Worm (Caenorhabditis elegans) whole organism, early embryonic: Measurements from ENCODE around the gene Y11D7A.8.

Source experiments
- B0310.2 ChIP-seq: sonication (generic microtip); optimal IDR thresholded peaks from 2 replicates; lab custom pipeline; 2016; ENCODE audit warnings: mild to moderate bottlenecking, missing genetic modification characterization, missing compliant biosample characterization
- F13C5.2 ChIP-seq: sonication (generic microtip); optimal IDR thresholded peaks from 2 replicates; lab custom pipeline; 2017; ENCODE audit warnings: mild to moderate bottlenecking, missing genetic modification characterization, inconsistent platforms, missing compliant biosample characterization
- aly-1 ChIP-seq: sonication (generic microtip); optimal IDR thresholded peaks from 2 replicates; lab custom pipeline; 2016; ENCODE audit warnings: missing genetic modification characterization, missing compliant biosample characterization
- ama-1 ChIP-seq: fragments of 150-350 bp; optimal IDR thresholded peaks from 2 replicates; lab custom pipeline; 2014
- ceh-13 ChIP-seq: fragments of 200-800 bp; sonication (Bioruptor generic); optimal IDR thresholded peaks from 2 replicates; lab custom pipeline; 2018; ENCODE audit warnings: mild to moderate bottlenecking, missing genetic modification characterization, missing compliant biosample characterization
- ceh-36 ChIP-seq: sonication (generic microtip); optimal IDR thresholded peaks from 2 replicates; lab custom pipeline; 2016; ENCODE audit warnings: missing genetic modification characterization, inconsistent platforms, missing compliant biosample characterization
- ets-7 ChIP-seq: sonication (generic microtip); optimal IDR thresholded peaks from 2 replicates; lab custom pipeline; 2016; ENCODE audit warnings: missing genotype, missing genetic modification characterization, missing compliant biosample characterization
- flt-1 ChIP-seq: fragments of 200-800 bp; sonication (Bioruptor generic); IDR thresholded peaks from 2 replicates; pipeline ENCODE4 v1.3.6; 2022; ENCODE audit warnings: missing genetic modification characterization, missing compliant biosample characterization
- hmbx-1 ChIP-seq: sonication (generic microtip); optimal IDR thresholded peaks from 2 replicates; lab custom pipeline; 2016; ENCODE audit warnings: mild to moderate bottlenecking, missing genetic modification characterization, missing compliant biosample characterization
- hmg-4 ChIP-seq: fragments of 200-800 bp; sonication (Bioruptor generic); optimal IDR thresholded peaks from 2 replicates; lab custom pipeline; 2018; ENCODE audit warnings: mild to moderate bottlenecking, missing genetic modification characterization, missing compliant biosample characterization
- hnd-1 ChIP-seq: sonication (generic microtip); optimal IDR thresholded peaks from 2 replicates; lab custom pipeline; 2016; ENCODE audit warnings: missing genetic modification characterization, missing compliant biosample characterization
- pes-1 ChIP-seq: fragments of 200-800 bp; sonication (Bioruptor generic); IDR thresholded peaks from 2 replicates; pipeline ENCODE4 v1.3.6; 2022; ENCODE audit warnings: missing genetic modification reagents, missing genetic modification characterization, missing compliant biosample characterization
- scrt-1 ChIP-seq: fragments of 200-800 bp; sonication (Bioruptor generic); IDR thresholded peaks from 2 replicates; pipeline ENCODE4 v1.3.6; 2022; ENCODE audit warnings: missing genetic modification characterization, missing compliant biosample characterization
- sea-1 ChIP-seq: fragments of 200-800 bp; sonication (Bioruptor generic); conservative IDR thresholded peaks from 2 replicates; pipeline ENCODE4 v1.3.6; 2022; ENCODE audit warnings: missing genetic modification characterization, missing compliant biosample characterization
- tbx-11 ChIP-seq: fragments of 200-800 bp; sonication (Bioruptor generic); IDR thresholded peaks from 2 replicates; pipeline ENCODE4 v1.3.6; 2022; ENCODE audit warnings: missing genetic modification characterization, missing compliant biosample characterization
- tbx-37 ChIP-seq: fragments of 200-800 bp; sonication (Bioruptor generic); conservative IDR thresholded peaks from 2 replicates; pipeline ENCODE4 v1.3.6; 2022; ENCODE audit warnings: missing genetic modification reagents, missing genetic modification characterization, missing compliant biosample characterization
- tra-4 ChIP-seq: sonication (generic microtip); optimal IDR thresholded peaks from 2 replicates; lab custom pipeline; 2017; ENCODE audit warnings: missing genetic modification characterization, missing compliant biosample characterization

The Y11D7A.8 gene

DNA sequence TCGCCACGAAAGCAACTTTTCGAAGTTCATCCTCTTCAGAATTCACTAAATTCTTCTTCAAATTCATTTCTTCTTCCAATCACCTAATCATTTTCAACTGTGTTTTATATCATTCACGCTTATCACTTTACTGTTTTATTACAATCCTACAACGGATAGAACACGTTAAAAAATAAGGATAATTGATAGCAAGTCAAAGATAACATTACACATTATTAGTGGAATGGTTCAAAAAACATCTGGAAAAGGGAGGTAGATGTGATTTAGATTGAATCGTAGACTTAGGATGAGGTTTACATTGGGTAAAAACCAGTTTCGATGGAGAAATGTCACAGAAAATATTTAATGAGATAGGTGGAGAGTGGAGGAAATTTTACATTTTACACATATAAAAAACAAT lies 10.5 kb downstream of the Y11D7A.8 start, which contains the start of gene col-120:
Gene col-120, minus strand, starts transcription at position 101 of the 400 bp plus-strand sequence.
- TF ChIP-seq flt-1 (GFP tag; lab: Robert Waterston, UW) (no peak), ama-1 (lab: Kevin White, UChicago) (no peak), tra-4 (tag; lab: Kevin White, UChicago) (no peak), aly-1 (tag; lab: Kevin White, UChicago) (no peak), sea-1 (no peak), B0310.2 (tag; lab: Kevin White, UChicago) (no peak), hmg-4 (GFP tag; lab: Kevin White, UChicago) (no peak)

DNA sequence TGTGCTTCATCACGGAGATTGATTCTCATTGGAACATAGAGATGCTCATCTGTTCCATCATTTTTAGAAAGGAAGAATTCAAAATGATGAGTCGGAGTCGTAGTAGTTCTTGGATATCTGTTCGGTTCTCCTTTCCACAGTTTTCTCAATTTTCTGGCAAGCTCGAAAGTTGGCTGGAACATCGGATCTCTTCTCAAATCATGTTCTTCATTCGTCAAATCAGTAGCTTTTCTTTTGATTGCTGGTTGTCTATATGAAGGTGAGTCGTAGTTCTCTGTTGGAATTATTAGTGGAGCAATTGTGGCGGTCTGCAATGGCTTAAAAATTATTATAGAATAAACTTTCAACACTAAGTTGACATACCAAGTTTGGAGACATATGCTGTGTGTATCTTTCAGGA lies 11.1 kb downstream of the Y11D7A.8 start:
- TF ChIP-seq ceh-36 (tag; lab: Kevin White, UChicago) (no peak), pes-1 (no peak), ama-1 (lab: Kevin White, UChicago) (no peak), hnd-1 (tag; lab: Kevin White, UChicago) (no peak), ets-7 (tag; lab: Kevin White, UChicago) (no peak), tbx-11 (GFP tag; lab: Robert Waterston, UW) (no peak), scrt-1 (GFP tag; lab: Robert Waterston, UW) (no peak), tbx-37 (GFP tag; lab: Robert Waterston, UW) (no peak), tra-4 (tag; lab: Kevin White, UChicago) (no peak), ceh-13 (GFP tag; lab: Kevin White, UChicago) (no peak)

DNA sequence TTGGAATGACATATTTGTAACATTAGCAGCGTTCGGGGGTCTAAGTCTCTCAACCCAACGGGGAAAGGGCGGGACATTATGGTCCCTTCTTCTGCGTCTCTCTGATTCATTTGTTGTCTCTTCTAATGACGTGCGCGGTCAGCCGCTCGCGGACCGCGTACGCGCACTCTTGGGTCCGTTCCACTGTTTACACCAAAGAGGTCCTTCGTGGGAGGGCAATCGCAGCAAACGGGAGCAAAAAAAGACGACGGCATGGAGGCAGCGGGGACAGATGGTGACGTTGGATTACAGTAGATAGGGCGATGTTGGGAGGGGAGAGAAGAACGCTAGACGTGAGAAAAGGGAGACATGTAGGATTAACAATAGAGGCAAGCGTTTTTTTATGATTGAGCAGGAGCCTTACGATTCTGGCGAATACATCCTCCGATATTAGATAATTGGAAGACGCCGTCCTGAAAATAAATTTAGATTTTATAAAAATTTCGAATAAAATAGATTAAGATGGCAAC lies 12.7 kb downstream of the Y11D7A.8 start, which contains the start of gene flh-1:
Gene flh-1, minus strand, starts transcription at position 459 of the 509 bp plus-strand sequence.
- TF ChIP-seq hmg-4 (GFP tag; lab: Kevin White, UChicago) (peak; percentile 86), sea-1 (peak; percentile 82), ceh-36 (tag; lab: Kevin White, UChicago) (peak; percentile 70), pes-1 (no peak), aly-1 (tag; lab: Kevin White, UChicago) (peak; percentile 47), tra-4 (tag; lab: Kevin White, UChicago) (no peak), hmbx-1 (tag; lab: Kevin White, UChicago) (no peak), tbx-11 (GFP tag; lab: Robert Waterston, UW) (no peak), F13C5.2 (peak; percentile 15)

DNA sequence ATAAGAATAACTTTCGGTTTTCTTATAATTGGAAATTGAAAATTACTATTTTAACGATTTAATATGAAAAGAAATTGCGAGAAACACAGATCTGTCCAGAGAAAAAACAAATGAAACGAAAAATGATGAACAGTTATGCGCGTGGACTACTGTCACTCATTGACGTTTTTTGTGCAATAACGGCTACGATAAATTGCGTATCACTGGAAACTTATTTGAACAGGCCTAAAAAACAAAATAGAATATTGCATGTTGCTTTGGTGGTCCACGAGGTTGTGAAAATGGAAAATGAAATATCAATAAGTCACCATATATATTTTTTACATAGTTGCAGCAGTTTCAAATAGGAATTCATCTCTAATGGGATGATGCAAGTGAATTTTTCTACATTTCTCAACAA lies 13.3 kb downstream of the Y11D7A.8 start:
- TF ChIP-seq ceh-13 (GFP tag; lab: Kevin White, UChicago), result no peak
- TF ChIP-seq aly-1 (tag; lab: Kevin White, UChicago), result no peak
- TF ChIP-seq pes-1, result no peak
- TF ChIP-seq flt-1 (GFP tag; lab: Robert Waterston, UW), result no peak
- TF ChIP-seq tbx-11 (GFP tag; lab: Robert Waterston, UW), result no peak
- no peak for TF ChIP-seq hmbx-1 (tag; lab: Kevin White, UChicago)
- no peak for TF ChIP-seq tra-4 (tag; lab: Kevin White, UChicago)
- TF ChIP-seq ama-1 (lab: Kevin White, UChicago), result no peak
- TF ChIP-seq tbx-37 (GFP tag; lab: Robert Waterston, UW), result no peak
- no peak for TF ChIP-seq scrt-1 (GFP tag; lab: Robert Waterston, UW)

DNA sequence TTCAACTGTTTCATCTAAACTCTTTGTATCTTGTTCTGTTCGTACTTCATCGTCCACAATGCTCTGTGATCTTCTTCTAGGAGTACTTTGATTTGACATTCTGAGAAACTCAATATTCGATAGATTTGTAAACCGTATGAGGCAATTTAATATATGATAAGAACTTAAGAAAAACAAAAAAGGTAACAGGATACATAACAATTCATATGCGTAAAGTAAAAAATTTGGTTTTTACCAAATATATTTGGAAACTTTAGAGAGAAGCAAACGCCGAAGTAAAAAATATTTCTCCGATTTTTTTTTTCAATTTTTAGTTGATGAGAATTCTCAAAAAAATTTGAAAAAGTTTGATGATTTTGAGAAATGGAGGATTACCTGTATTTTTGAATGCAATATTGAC lies 15.3 kb downstream of the Y11D7A.8 start, which contains the start of gene Y11D7A.19:
Gene Y11D7A.19, minus strand, starts transcription at position 101 of the 400 bp plus-strand sequence.
- TF ChIP-seq tbx-37 (GFP tag; lab: Robert Waterston, UW), result no peak

DNA sequence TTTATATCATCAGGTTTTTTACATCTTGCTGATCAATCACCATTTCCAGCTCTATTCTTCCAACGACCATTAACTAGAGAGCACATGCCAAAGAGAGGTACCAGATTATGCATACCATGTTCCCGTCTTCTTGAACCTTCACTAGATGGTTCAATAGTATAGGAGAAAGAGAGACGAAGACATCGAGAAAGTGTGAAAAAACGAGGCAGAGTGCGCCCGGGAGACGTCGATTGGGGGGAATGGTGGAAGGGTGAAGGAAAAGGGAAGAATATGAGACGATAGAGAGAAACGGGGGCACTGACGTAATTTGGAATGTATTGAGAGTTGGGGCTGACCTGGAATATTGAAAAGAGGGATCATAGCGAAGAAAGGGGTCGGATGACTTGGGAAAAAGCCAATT lies 16.4 kb downstream of the Y11D7A.8 start:
- 0 out of 2 replicates have a peak, but pooled peaks have one; percentile 13 for TF ChIP-seq pes-1
- TF ChIP-seq ama-1 (lab: Kevin White, UChicago), result no peak
- TF ChIP-seq hmg-4 (GFP tag; lab: Kevin White, UChicago), result peak; percentile 72
- no peak for TF ChIP-seq tbx-11 (GFP tag; lab: Robert Waterston, UW)
- no peak for TF ChIP-seq sea-1

DNA sequence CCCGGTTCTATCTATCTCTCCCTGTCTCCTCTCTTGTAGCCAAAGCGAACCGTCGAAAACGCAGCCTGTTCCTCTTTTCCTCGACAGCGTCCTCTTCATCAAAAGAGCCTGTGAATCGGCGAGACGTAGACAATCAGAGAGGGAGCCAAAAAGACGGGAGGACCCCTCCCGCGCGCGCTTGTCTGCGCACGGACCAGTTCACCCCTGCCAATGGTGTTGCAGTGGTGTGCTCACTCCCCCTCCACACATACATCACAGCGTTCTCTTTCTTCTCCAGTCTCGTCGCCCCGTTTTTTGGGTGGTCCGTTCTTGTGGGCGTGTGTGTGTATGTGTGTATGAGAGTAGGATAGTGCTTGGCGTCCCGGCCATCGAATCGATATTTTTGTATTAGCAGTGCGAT lies 17.7 kb downstream of the Y11D7A.8 start:
- TF ChIP-seq B0310.2 (tag; lab: Kevin White, UChicago) (no peak), ama-1 (lab: Kevin White, UChicago) (no peak), F13C5.2 (no peak), tbx-11 (GFP tag; lab: Robert Waterston, UW) (no peak), aly-1 (tag; lab: Kevin White, UChicago) (peak; percentile 77), scrt-1 (GFP tag; lab: Robert Waterston, UW) (peak; percentile 67; the same call in 1 of the 2 replicates), hnd-1 (tag; lab: Kevin White, UChicago) (no peak), hmbx-1 (tag; lab: Kevin White, UChicago) (no peak), flt-1 (GFP tag; lab: Robert Waterston, UW) (peak; percentile 58), hmg-4 (GFP tag; lab: Kevin White, UChicago) (no peak)

DNA sequence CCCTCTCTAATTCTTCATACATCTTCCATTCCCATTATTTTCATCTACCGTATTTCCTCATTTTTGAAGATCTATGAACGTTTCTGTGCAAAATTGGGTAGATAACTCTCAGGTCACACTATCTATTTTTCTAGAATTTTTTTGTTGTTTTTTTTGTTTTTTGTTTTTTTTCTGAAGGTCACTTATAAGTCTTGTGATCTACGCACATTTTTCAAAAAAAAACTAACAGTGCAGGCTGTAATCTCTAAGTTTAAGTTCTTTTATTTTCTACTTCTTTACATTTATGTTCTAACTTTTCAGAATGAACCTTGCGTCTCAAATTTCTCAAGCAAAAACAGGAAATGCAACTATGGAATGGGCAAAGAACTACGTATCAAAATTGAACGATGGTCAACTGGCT lies 18.6 kb downstream of the Y11D7A.8 start, which contains the start of gene flh-3:
Gene flh-3, plus strand, starts transcription at position 301 of the 400 bp plus-strand sequence.
- TF ChIP-seq flt-1 (GFP tag; lab: Robert Waterston, UW), result no peak
- no peak for TF ChIP-seq hmbx-1 (tag; lab: Kevin White, UChicago)
- no peak for TF ChIP-seq B0310.2 (tag; lab: Kevin White, UChicago)
- TF ChIP-seq ceh-36 (tag; lab: Kevin White, UChicago), result no peak
- no peak for TF ChIP-seq F13C5.2
- TF ChIP-seq hnd-1 (tag; lab: Kevin White, UChicago), result no peak
- no peak for TF ChIP-seq pes-1
